Fruit fly (Drosophila melanogaster) whole organism, embryonic: Measurements from ENCODE around the gene ball.

ENCODE experiments used
- Atf3 ChIP-seq: fragments of 200-800 bp; sonication (Bioruptor generic); optimal IDR thresholded peaks from 3 replicates; lab custom pipeline; 2016; ENCODE audit warnings: missing biosample characterization, missing genetic modification characterization
- B-H1 ChIP-seq: fragments of 200-800 bp; sonication (Bioruptor generic); IDR thresholded peaks from 3 replicates; pipeline ENCODE4 v1.3.6; 2022; ENCODE audit warnings: missing biosample characterization, missing genetic modification characterization
- B-H2 ChIP-seq: fragments of 200-800 bp; sonication (Bioruptor generic); optimal IDR thresholded peaks from 2 replicates; lab custom pipeline; 2018; ENCODE audit warnings: missing biosample characterization, mild to moderate bottlenecking, missing genetic modification characterization
- CG10431 ChIP-seq: fragments of 200-800 bp; sonication (Bioruptor generic); optimal IDR thresholded peaks from 3 replicates; lab custom pipeline; 2018; ENCODE audit warnings: missing biosample characterization, mild to moderate bottlenecking, missing genetic modification characterization
- CG12155 ChIP-seq: fragments of 200-800 bp; sonication (Bioruptor generic); optimal IDR thresholded peaks from 3 replicates; lab custom pipeline; 2016; ENCODE audit warnings: missing biosample characterization, missing genetic modification characterization
- CG12299 ChIP-seq: fragments of 200-800 bp; sonication (Bioruptor generic); optimal IDR thresholded peaks from 2 replicates; lab custom pipeline; 2018; ENCODE audit warnings: missing biosample characterization, mild to moderate bottlenecking, missing genetic modification characterization
- CG12942 ChIP-seq: fragments of 200-800 bp; sonication (Bioruptor generic); optimal IDR thresholded peaks from 3 replicates; lab custom pipeline; 2016; ENCODE audit warnings: missing biosample characterization, missing genetic modification characterization
- CG14050 ChIP-seq: fragments of 200-800 bp; sonication (Bioruptor generic); IDR thresholded peaks from 3 replicates; pipeline ENCODE4 v1.3.6; 2022; ENCODE audit warnings: missing biosample characterization, missing genetic modification characterization
- CG15269 ChIP-seq: fragments of 200-800 bp; sonication (Bioruptor generic); optimal IDR thresholded peaks from 2 replicates; lab custom pipeline; 2018; ENCODE audit warnings: missing biosample characterization, mild to moderate bottlenecking, missing genetic modification characterization, moderate library complexity
- CG16779 ChIP-seq: fragments of 200-800 bp; sonication (Bioruptor generic); IDR thresholded peaks from 2 replicates; pipeline ENCODE4 v1.3.6; 2022; ENCODE audit warnings: missing biosample characterization, missing genetic modification characterization
- CG17361 ChIP-seq: fragments of 200-800 bp; sonication (Bioruptor generic); IDR thresholded peaks from 3 replicates; pipeline ENCODE4 v1.3.6; 2022; ENCODE audit warnings: missing biosample characterization, missing genetic modification characterization
- CG18599 ChIP-seq: fragments of 200-800 bp; sonication (Bioruptor generic); optimal IDR thresholded peaks from 3 replicates; lab custom pipeline; 2017; ENCODE audit warnings: missing biosample characterization, missing genetic modification characterization, mild to moderate bottlenecking, moderate library complexity, missing genetic modification reagents
- CG2120 ChIP-seq: fragments of 200-800 bp; sonication (Bioruptor generic); optimal IDR thresholded peaks from 3 replicates; lab custom pipeline; 2016; ENCODE audit warnings: missing biosample characterization, missing genetic modification characterization
- CG2678 ChIP-seq: fragments of 200-800 bp; sonication (Bioruptor generic); optimal IDR thresholded peaks from 3 replicates; lab custom pipeline; 2019; ENCODE audit warnings: missing biosample characterization, mild to moderate bottlenecking, missing genetic modification characterization, moderate library complexity
- CG6791 ChIP-seq: fragments of 200-800 bp; sonication (Bioruptor generic); IDR thresholded peaks from 3 replicates; pipeline ENCODE4 v1.3.6; 2022; ENCODE audit warnings: missing biosample characterization, missing genetic modification characterization; ENCODE audit not compliant: partially characterized antibody
- CG6813 ChIP-seq: fragments of 200-800 bp; sonication (Bioruptor generic); optimal IDR thresholded peaks from 2 replicates; lab custom pipeline; 2017; ENCODE audit warnings: missing biosample characterization, missing genetic modification characterization, mild to moderate bottlenecking, moderate library complexity, missing genetic modification reagents
- D ChIP-seq, 2 experiments: fragments of 200-800 bp in 1 of 2; fragments of >200 bp in 1 of 2; sonication (Bioruptor generic) in 1 of 2; optimal IDR thresholded peaks; 2 replicates in 1 of 2; 3 replicates in 1 of 2; lab custom pipeline; 2017; ENCODE audit warnings: mild to moderate bottlenecking in 1 of 2, missing biosample characterization in 1 of 2, missing genetic modification characterization in 1 of 2, missing genetic modification reagents in 1 of 2
- D19A ChIP-seq: fragments of 200-800 bp; optimal IDR thresholded peaks from 3 replicates; lab custom pipeline; 2019; ENCODE audit warnings: missing biosample characterization, mild to moderate bottlenecking, missing genetic modification characterization, moderate library complexity
- Doc2 ChIP-seq: fragments of 200-800 bp; sonication (Bioruptor generic); IDR thresholded peaks from 2 replicates; pipeline ENCODE4 v1.3.6; 2022; ENCODE audit warnings: missing biosample characterization, missing genetic modification characterization
- Doc3 ChIP-seq: fragments of 200-800 bp; sonication (Bioruptor generic); IDR thresholded peaks from 3 replicates; pipeline ENCODE4 v1.3.6; 2022; ENCODE audit warnings: missing biosample characterization, missing genetic modification characterization; ENCODE audit not compliant: partially characterized antibody
- Gsc ChIP-seq: fragments of 200-800 bp; sonication (Bioruptor generic); IDR thresholded peaks from 2 replicates; pipeline ENCODE4 v1.3.6; 2022; ENCODE audit warnings: missing biosample characterization, missing genetic modification characterization
- H2.0 ChIP-seq: fragments of 200-800 bp; sonication (Bioruptor generic); IDR thresholded peaks from 2 replicates; pipeline ENCODE4 v1.3.6; 2022; ENCODE audit warnings: missing biosample characterization, missing genetic modification characterization
- Hmr ChIP-seq: fragments of 200-800 bp; sonication (Bioruptor generic); optimal IDR thresholded peaks from 3 replicates; lab custom pipeline; 2017; ENCODE audit warnings: mild to moderate bottlenecking, missing biosample characterization, missing genetic modification reagents, missing genetic modification characterization
- Hmx ChIP-seq: fragments of 200-800 bp; sonication (Bioruptor generic); optimal IDR thresholded peaks from 2 replicates; lab custom pipeline; 2016; ENCODE audit warnings: missing biosample characterization, missing genetic modification characterization
- Max ChIP-seq: fragments of 200-800 bp; sonication (Bioruptor generic); optimal IDR thresholded peaks from 2 replicates; lab custom pipeline; 2016; ENCODE audit warnings: missing biosample characterization, mild to moderate bottlenecking, missing genetic modification characterization
- Oaz ChIP-seq: fragments of 200-800 bp; sonication (Bioruptor generic); IDR thresholded peaks from 2 replicates; pipeline ENCODE4 v1.3.6; 2022; ENCODE audit warnings: missing biosample characterization, missing genetic modification characterization
- Oli ChIP-seq: fragments of 200-800 bp; sonication (Bioruptor generic); optimal IDR thresholded peaks from 2 replicates; lab custom pipeline; 2018; ENCODE audit warnings: missing biosample characterization, mild to moderate bottlenecking, missing genetic modification characterization, moderate library complexity
- Opbp ChIP-seq: fragments of 200-800 bp; sonication (Bioruptor generic); IDR thresholded peaks from 3 replicates; pipeline ENCODE4 v1.3.6; 2022; ENCODE audit warnings: missing biosample characterization, missing genetic modification characterization; ENCODE audit not compliant: partially characterized antibody
- PHDP ChIP-seq: fragments of 200-800 bp; sonication (Bioruptor generic); optimal IDR thresholded peaks from 3 replicates; lab custom pipeline; 2018; ENCODE audit warnings: missing biosample characterization, mild to moderate bottlenecking, missing genetic modification characterization, moderate library complexity
- Spps ChIP-seq: fragments of 200-800 bp; sonication (Bioruptor generic); optimal IDR thresholded peaks from 2 replicates; lab custom pipeline; 2018; ENCODE audit warnings: missing biosample characterization, mild to moderate bottlenecking, missing genetic modification characterization
- YL-1 ChIP-seq: fragments of 200-800 bp; sonication (Bioruptor generic); optimal IDR thresholded peaks from 3 replicates; lab custom pipeline; 2017; ENCODE audit warnings: missing biosample characterization, mild to moderate bottlenecking, missing genetic modification characterization
- ash1 ChIP-seq: fragments of 200-800 bp; sonication (Bioruptor generic); optimal IDR thresholded peaks from 2 replicates; lab custom pipeline; 2018; ENCODE audit warnings: missing biosample characterization, mild to moderate bottlenecking, missing genetic modification characterization
- croc ChIP-seq: fragments of 200-800 bp; sonication (Bioruptor generic); conservative IDR thresholded peaks from 3 replicates; pipeline ENCODE4 v1.3.6; 2022; ENCODE audit warnings: missing biosample characterization, missing genetic modification characterization
- da ChIP-seq: fragments of 200-800 bp; sonication (Bioruptor generic); optimal IDR thresholded peaks from 2 replicates; lab custom pipeline; 2016; ENCODE audit warnings: missing biosample characterization, missing genetic modification characterization
- dmrt99B ChIP-seq: fragments of 200-800 bp; sonication (Bioruptor generic); optimal IDR thresholded peaks from 2 replicates; lab custom pipeline; 2018; ENCODE audit warnings: missing biosample characterization, mild to moderate bottlenecking, missing genetic modification characterization, moderate library complexity
- dysf ChIP-seq: fragments of 200-800 bp; sonication (Bioruptor generic); IDR thresholded peaks from 3 replicates; pipeline ENCODE4 v1.3.6; 2022; ENCODE audit warnings: missing biosample characterization, missing genetic modification characterization
- exex ChIP-seq: fragments of 200-800 bp; sonication (Bioruptor generic); optimal IDR thresholded peaks from 4 replicates; lab custom pipeline; 2018; ENCODE audit warnings: missing biosample characterization, mild to moderate bottlenecking, missing genetic modification characterization, moderate library complexity
- inv ChIP-seq: fragments of 200-800 bp; sonication (Bioruptor generic); IDR thresholded peaks from 2 replicates; pipeline ENCODE4 v1.3.6; 2022; ENCODE audit warnings: missing biosample characterization, missing genetic modification characterization; ENCODE audit not compliant: partially characterized antibody
- lab ChIP-seq: fragments of 200-800 bp; sonication (Bioruptor generic); optimal IDR thresholded peaks from 3 replicates; lab custom pipeline; 2017; ENCODE audit warnings: missing biosample characterization, missing genetic modification characterization, mild to moderate bottlenecking, moderate library complexity, missing genetic modification reagents
- mirr ChIP-seq: fragments of 200-800 bp; sonication (Bioruptor generic); optimal IDR thresholded peaks from 3 replicates; lab custom pipeline; 2018; ENCODE audit warnings: missing biosample characterization, mild to moderate bottlenecking, missing genetic modification characterization
- odd ChIP-seq: fragments of 200-800 bp; sonication (Bioruptor generic); optimal IDR thresholded peaks from 2 replicates; lab custom pipeline; 2017; ENCODE audit warnings: missing biosample characterization, mild to moderate bottlenecking, missing genetic modification characterization
- psq ChIP-seq: fragments of 200-800 bp; sonication (Bioruptor generic); optimal IDR thresholded peaks from 2 replicates; lab custom pipeline; 2017; ENCODE audit warnings: missing biosample characterization, missing genetic modification characterization
- row ChIP-seq: fragments of 200-800 bp; sonication (Bioruptor generic); IDR thresholded peaks from 3 replicates; pipeline ENCODE4 v1.3.6; 2022; ENCODE audit warnings: missing biosample characterization, missing genetic modification characterization
- sens ChIP-seq: fragments of 200-800 bp; sonication (Bioruptor generic); peaks from one replicate; lab custom pipeline; 2016; ENCODE audit warnings: missing biosample characterization, missing genetic modification characterization
- sens-2 ChIP-seq: fragments of 200-800 bp; sonication (Bioruptor generic); IDR thresholded peaks from 2 replicates; pipeline ENCODE4 v1.3.6; 2022; ENCODE audit warnings: missing biosample characterization, missing genetic modification characterization
- slbo ChIP-seq: fragments of 200-800 bp; sonication (Bioruptor generic); IDR thresholded peaks from 2 replicates; pipeline ENCODE4 v1.3.6; 2022; ENCODE audit warnings: missing biosample characterization, missing genetic modification characterization
- ssp ChIP-seq: fragments of 200-800 bp; sonication (Bioruptor generic); IDR thresholded peaks from 2 replicates; pipeline ENCODE4 v1.3.6; 2022; ENCODE audit warnings: missing biosample characterization, missing genetic modification characterization
- sug ChIP-seq: fragments of 200-800 bp; optimal IDR thresholded peaks from 2 replicates; lab custom pipeline; 2019; ENCODE audit warnings: missing biosample characterization, mild to moderate bottlenecking, missing genetic modification characterization, moderate library complexity
- tll ChIP-seq, 2 experiments: fragments of 200-800 bp in 1 of 2; fragments of >200 bp in 1 of 2; sonication (Bioruptor generic) in 1 of 2; optimal IDR thresholded peaks; 2 replicates each; lab custom pipeline; 2017 to 2019; ENCODE audit warnings: missing biosample characterization in 2 of 2, missing genetic modification characterization in 2 of 2, mild to moderate bottlenecking in 1 of 2, moderate library complexity in 1 of 2
- zfh2 ChIP-seq: fragments of 200-800 bp; sonication (Bioruptor generic); optimal IDR thresholded peaks from 2 replicates; lab custom pipeline; 2016; ENCODE audit warnings: missing biosample characterization, missing genetic modification characterization

ball gene

dm6 chr3R:26853699-26854098, 12.9 kb downstream of the ball start (continued):
- TF ChIP-seq Opbp (GFP tag; lab: Robert Waterston, UW) (no peak), CG17361 (GFP tag; lab: Robert Waterston, UW) (no peak), Doc3 (no peak), CG12299 (tag; lab: Kevin White, UChicago) (no peak), CG15269 (peak; percentile 9), odd (no peak), exex (tag; lab: Kevin White, UChicago) (no peak), Spps (tag; lab: Kevin White, UChicago) (no peak), ash1 (GFP tag; lab: Kevin White, UChicago) (no peak), CG6813 (GFP tag; lab: Kevin White, UChicago) (no peak), Oli (tag; lab: Kevin White, UChicago) (no peak), D (optimal IDR thresholded peaks at IDR 0.05; lab: Kevin White, UChicago) (no peak), D (GFP tag; optimal IDR thresholded peaks at IDR 0.05; lab: Kevin White, UChicago) (no peak), Atf3 (GFP tag; lab: Kevin White, UChicago) (no peak), CG12942 (no peak), B-H1 (0 out of 3 replicates have a peak, but pooled peaks have one; percentile 15), inv (GFP tag; lab: Robert Waterston, UW) (no peak), CG6791 (no peak), Max (GFP tag; lab: Kevin White, UChicago) (no peak), YL-1 (GFP tag; lab: Kevin White, UChicago) (no peak), mirr (no peak)
- TF ChIP-seq, all 482 proteins: peak for 86

- TF ChIP-seq CG14050 (no peak), Gsc (GFP tag; lab: Robert Waterston, UW) (no peak), CG12155 (no peak), zfh2 (GFP tag; lab: Kevin White, UChicago) (no peak), psq (no peak), Oaz (GFP tag; lab: Robert Waterston, UW) (no peak), CG10431 (no peak), PHDP (tag; lab: Kevin White, UChicago) (no peak), sens-2 (GFP tag; lab: Robert Waterston, UW) (no peak), D19A (tag; lab: Kevin White, UChicago) (peak; percentile 58), Hmx (no peak), row (GFP tag; lab: Robert Waterston, UW) (peak; percentile 29; the same call in 2 of the 3 replicates), slbo (GFP tag; lab: Robert Waterston, UW) (peak; percentile 32; the same call in 1 of the 2 replicates), tll (GFP tag; optimal IDR thresholded peaks at IDR 0.05; lab: Kevin White, UChicago) (no peak), CG16779 (GFP tag; lab: Robert Waterston, UW) (no peak), croc (GFP tag; lab: Robert Waterston, UW) (no peak), da (GFP tag; lab: Kevin White, UChicago) (no peak), lab (GFP tag; lab: Kevin White, UChicago) (peak; percentile 36), Doc2 (GFP tag; lab: Robert Waterston, UW) (no peak), Hmr (GFP tag; lab: Kevin White, UChicago) (peak; percentile 4), sens (peak; percentile 4), dmrt99B (tag; lab: Kevin White, UChicago) (peak; percentile 2), CG2120 (GFP tag; lab: Kevin White, UChicago) (peak; percentile 7), CG2678 (tag; lab: Kevin White, UChicago) (no peak), ssp (no peak), B-H2 (GFP tag; lab: Kevin White, UChicago) (no peak), sug (tag; lab: Kevin White, UChicago) (no peak), CG18599 (peak; percentile 36), H2.0 (GFP tag; lab: Robert Waterston, UW) (no peak), dysf (GFP tag; lab: Robert Waterston, UW) (peak; percentile 26; the same call in 1 of the 3 replicates)
Measured at dm6 chr3R:26846446-26846845, 20.2 kb downstream of the ball start.
